Comparison of ENCODE assay signal across 1 fruit fly cellular context in genomic region chr3L:17991014-17991413, dm6.
TF ChIP-seq lines count a peak whose summit lies in the region.

No protein-coding gene starts in this region.

TF ChIP-seq in whole organism, embryonic, 481 proteins besides CTCF, POLR2A, EP300 and RAD21 (continued from another document):
- TF ChIP-seq D19A (tag; optimal IDR thresholded peaks at IDR 0.05; lab: Kevin White, UChicago) (no peak), MTF-1 (GFP tag; optimal IDR thresholded peaks at IDR 0.05; lab: Kevin White, UChicago; ENCODE audit: borderline replicate concordance) (no peak), pnt (GFP tag; optimal IDR thresholded peaks at IDR 0.05; lab: Kevin White, UChicago) (no peak), Jarid2 (GFP tag; optimal IDR thresholded peaks at IDR 0.05; lab: Kevin White, UChicago) (no peak), B-H2 (GFP tag; optimal IDR thresholded peaks at IDR 0.05; lab: Kevin White, UChicago) (peak; percentile 3), CG13775 (GFP tag; optimal IDR thresholded peaks at IDR 0.05; lab: Kevin White, UChicago) (no peak), CG1832 (GFP tag; optimal IDR thresholded peaks at IDR 0.05; lab: Kevin White, UChicago) (peak; percentile 61), CG2120 (GFP tag; optimal IDR thresholded peaks at IDR 0.05; lab: Kevin White, UChicago) (no peak), CG2129 (GFP tag; IDR thresholded peaks at IDR 0.05; lab: Robert Waterston, UW; ENCODE audit: partially characterized antibody) (no peak), CG11723 (GFP tag; optimal IDR thresholded peaks at IDR 0.05; lab: Kevin White, UChicago) (no peak), CG7372 (GFP tag; IDR thresholded peaks at IDR 0.05; lab: Robert Waterston, UW) (peak; percentile 61; the same call in 1 of the 2 replicates), run (tag; optimal IDR thresholded peaks at IDR 0.05; lab: Kevin White, UChicago) (no peak), sim (GFP tag; IDR thresholded peaks at IDR 0.05; lab: Robert Waterston, UW) (no peak), CG2678 (tag; optimal IDR thresholded peaks at IDR 0.05; lab: Kevin White, UChicago) (no peak), chinmo (GFP tag; IDR thresholded peaks at IDR 0.05; lab: Robert Waterston, UW; ENCODE audit: partially characterized antibody) (peak; percentile 88), CG3995 (GFP tag; optimal IDR thresholded peaks at IDR 0.05; lab: Kevin White, UChicago) (no peak), Dbx (GFP tag; IDR thresholded peaks at IDR 0.05; lab: Robert Waterston, UW) (0 out of 3 replicates have a peak, but pooled peaks have one; percentile 7), sens-2 (GFP tag; IDR thresholded peaks at IDR 0.05; lab: Robert Waterston, UW) (no peak), CG12236 (GFP tag; optimal IDR thresholded peaks at IDR 0.05; lab: Kevin White, UChicago) (no peak), CG12155 (GFP tag; optimal IDR thresholded peaks at IDR 0.05; lab: Kevin White, UChicago) (no peak), org-1 (GFP tag; optimal IDR thresholded peaks at IDR 0.05; lab: Kevin White, UChicago) (no peak), Myb (GFP tag; optimal IDR thresholded peaks at IDR 0.05; lab: Kevin White, UChicago) (no peak), CG12769 (tag; optimal IDR thresholded peaks at IDR 0.05; lab: Kevin White, UChicago) (peak; percentile 42), CG8388 (GFP tag; optimal IDR thresholded peaks at IDR 0.05; lab: Kevin White, UChicago) (no peak), Aef1 (GFP tag; IDR thresholded peaks at IDR 0.05; lab: Robert Waterston, UW) (no peak), Opbp (GFP tag; IDR thresholded peaks at IDR 0.05; lab: Robert Waterston, UW; ENCODE audit: partially characterized antibody) (no peak), CG31224 (GFP tag; IDR thresholded peaks at IDR 0.05; lab: Robert Waterston, UW) (no peak), gsb-n (tag; optimal IDR thresholded peaks at IDR 0.05; lab: Kevin White, UChicago) (no peak), Eip74EF (GFP tag; optimal IDR thresholded peaks at IDR 0.05; lab: Kevin White, UChicago) (peak in 1 of 2 experiments; percentile 76), maf-S (GFP tag; optimal IDR thresholded peaks at IDR 0.05; lab: Kevin White, UChicago) (no peak), cwo (GFP tag; optimal IDR thresholded peaks at IDR 0.05; lab: Kevin White, UChicago) (peak; percentile 33), vvl (GFP tag; IDR thresholded peaks at IDR 0.05; lab: Robert Waterston, UW) (peak; percentile 43), Poxn (GFP tag; IDR thresholded peaks at IDR 0.05; lab: Robert Waterston, UW) (no peak), cas (GFP tag; IDR thresholded peaks at IDR 0.05; lab: Robert Waterston, UW) (no peak), schlank (tag; optimal IDR thresholded peaks at IDR 0.05; lab: Kevin White, UChicago) (no peak), cg (GFP tag; optimal IDR thresholded peaks at IDR 0.05; lab: Kevin White, UChicago) (no peak), ash1 (GFP tag; optimal IDR thresholded peaks at IDR 0.05; lab: Kevin White, UChicago) (no peak)
